Fruit fly (Drosophila melanogaster) whole organism, adult: ENCODE measurements around the gene CG32388.

Source experiments
- CG11617 ChIP-seq: fragments of 200-800 bp; sonication (Bioruptor generic); optimal IDR thresholded peaks from 2 replicates; lab custom pipeline; 2017; ENCODE audit warnings: mild to moderate bottlenecking, missing biosample characterization, missing genetic modification reagents, missing genetic modification characterization
- CG12768 ChIP-seq: fragments of 200-800 bp; sonication (Bioruptor generic); optimal IDR thresholded peaks from 2 replicates; lab custom pipeline; 2017; ENCODE audit warnings: missing biosample characterization, missing genetic modification characterization, mild to moderate bottlenecking, moderate library complexity, missing genetic modification reagents
- CG14711 ChIP-seq: fragments of 200-800 bp; sonication (Bioruptor generic); optimal IDR thresholded peaks from 2 replicates; lab custom pipeline; 2018; ENCODE audit warnings: missing biosample characterization, mild to moderate bottlenecking, missing genetic modification characterization, moderate library complexity
- CG1620 ChIP-seq: fragments of 200-800 bp; sonication (Bioruptor generic); optimal IDR thresholded peaks from 2 replicates; lab custom pipeline; 2016; ENCODE audit warnings: missing biosample characterization, missing genetic modification characterization
- CG33017 ChIP-seq: fragments of 200-800 bp; sonication (Bioruptor generic); optimal IDR thresholded peaks from 2 replicates; lab custom pipeline; 2018; ENCODE audit warnings: missing biosample characterization, mild to moderate bottlenecking, missing genetic modification characterization, moderate library complexity
- CG5204 ChIP-seq: fragments of 200-800 bp; sonication (Bioruptor generic); optimal IDR thresholded peaks from 2 replicates; lab custom pipeline; 2016; ENCODE audit warnings: missing biosample characterization, missing genetic modification characterization
- CG7045 ChIP-seq: fragments of 200-800 bp; sonication (Bioruptor generic); optimal IDR thresholded peaks from 2 replicates; lab custom pipeline; 2017; ENCODE audit warnings: missing biosample characterization, mild to moderate bottlenecking, missing genetic modification characterization
- CG7101 ChIP-seq: fragments of 200-800 bp; sonication (Bioruptor generic); optimal IDR thresholded peaks from 2 replicates; lab custom pipeline; 2018; ENCODE audit warnings: missing biosample characterization, mild to moderate bottlenecking, missing genetic modification characterization, moderate library complexity
- Clk ChIP-seq: fragments of 200-800 bp; sonication (Bioruptor generic); optimal IDR thresholded peaks from 2 replicates; lab custom pipeline; 2017; ENCODE audit warnings: missing biosample characterization, missing genetic modification characterization
- Crg-1 ChIP-seq: fragments of 200-800 bp; sonication (Bioruptor generic); optimal IDR thresholded peaks from 2 replicates; lab custom pipeline; 2016; ENCODE audit warnings: missing biosample characterization, missing genetic modification characterization
- Hr96 ChIP-seq: fragments of 200-800 bp; sonication (Bioruptor generic); optimal IDR thresholded peaks from 2 replicates; lab custom pipeline; 2016; ENCODE audit warnings: missing biosample characterization, missing genetic modification characterization
- Mnt ChIP-seq: fragments of 200-800 bp; sonication (Bioruptor generic); optimal IDR thresholded peaks from 2 replicates; lab custom pipeline; 2016; ENCODE audit warnings: missing biosample characterization, mild to moderate bottlenecking, missing genetic modification characterization
- bab1 ChIP-seq: fragments of 200-800 bp; sonication (Bioruptor generic); optimal IDR thresholded peaks from 3 replicates; lab custom pipeline; 2019; ENCODE audit warnings: missing biosample characterization, mild to moderate bottlenecking, missing genetic modification characterization, moderate library complexity
- cic ChIP-seq: fragments of 200-800 bp; sonication (Bioruptor generic); optimal IDR thresholded peaks from 2 replicates; lab custom pipeline; 2017; ENCODE audit warnings: missing biosample characterization, mild to moderate bottlenecking, missing genetic modification characterization, moderate library complexity
- cnc ChIP-seq, 2 experiments: fragments of >200 bp; optimal IDR thresholded peaks; 2 replicates each; lab custom pipeline; 2017
- kay ChIP-seq: fragments of 200-800 bp; sonication (Bioruptor generic); peaks from one replicate; lab custom pipeline; 2016; ENCODE audit warnings: missing biosample characterization, missing genetic modification characterization, borderline replicate concordance
- ovo ChIP-seq: fragments of 200-800 bp; sonication (Bioruptor generic); optimal IDR thresholded peaks from 2 replicates; lab custom pipeline; 2016; ENCODE audit warnings: missing biosample characterization, missing genetic modification characterization
- pad ChIP-seq: fragments of 200-800 bp; sonication (Bioruptor generic); optimal IDR thresholded peaks from 3 replicates; lab custom pipeline; 2017; ENCODE audit warnings: missing biosample characterization, missing genetic modification characterization, mild to moderate bottlenecking, moderate library complexity, missing genetic modification reagents
- tj ChIP-seq: fragments of 200-800 bp; sonication (Bioruptor generic); optimal IDR thresholded peaks from 3 replicates; lab custom pipeline; 2017; ENCODE audit warnings: missing biosample characterization, mild to moderate bottlenecking, missing genetic modification characterization, moderate library complexity
- toe ChIP-seq: fragments of 200-800 bp; sonication (Bioruptor generic); optimal IDR thresholded peaks from 2 replicates; lab custom pipeline; 2016; ENCODE audit warnings: missing biosample characterization, missing genetic modification characterization

The CG32388 gene

dm6 chr3L:6963175-6963574, 21.2 kb downstream of the CG32388 start:
- TF ChIP-seq Mnt (GFP tag; lab: Kevin White, UChicago) = peak; percentile 18
- no peak for TF ChIP-seq bab1 (GFP tag; lab: Kevin White, UChicago)
- no peak for TF ChIP-seq ovo (GFP tag; lab: Kevin White, UChicago)
- TF ChIP-seq cic = peak; percentile 18
- no peak for TF ChIP-seq CG7101 (tag; lab: Kevin White, UChicago)
- TF ChIP-seq cnc (optimal IDR thresholded peaks at IDR 0.05; lab: Kevin White, UChicago) = no peak

dm6 chr3L:6961992-6962570, 22.3 kb downstream of the CG32388 start:
- peak; percentile 89 for TF ChIP-seq kay (GFP tag; lab: Kevin White, UChicago)
- peak; percentile 31 for TF ChIP-seq cic
- TF ChIP-seq CG14711 (tag; lab: Kevin White, UChicago) = no peak

- TF ChIP-seq bab1 (GFP tag; lab: Kevin White, UChicago) (peak; percentile 26), CG11617 (GFP tag; lab: Kevin White, UChicago) (no peak), Mnt (GFP tag; lab: Kevin White, UChicago) (peak; percentile 32), Hr96 (no peak), CG14711 (tag; lab: Kevin White, UChicago) (peak; percentile 10), cic (no peak), toe (GFP tag; lab: Kevin White, UChicago) (no peak), ovo (GFP tag; lab: Kevin White, UChicago) (peak; percentile 3), kay (GFP tag; lab: Kevin White, UChicago) (peak; percentile 75), CG1620 (GFP tag; lab: Kevin White, UChicago) (no peak)
These were observed 26.5 kb downstream of the CG32388 start, which contains the start of the genes Uqcc1 and Surf1 for dm6 chr3L:6957753-6958420. Uqcc1 (minus strand) TSS chr3L:6958108. Surf1 (plus strand) TSS chr3L:6958346.

- TF ChIP-seq cnc (optimal IDR thresholded peaks at IDR 0.05; lab: Kevin White, UChicago) = no peak
- TF ChIP-seq cic = peak; percentile 25
- peak; percentile 91 for TF ChIP-seq CG7101 (tag; lab: Kevin White, UChicago)
- peak; percentile 36 for TF ChIP-seq ovo (GFP tag; lab: Kevin White, UChicago)
- peak; percentile 89 for TF ChIP-seq CG12768
- TF ChIP-seq Hr96 = no peak
- TF ChIP-seq CG5204 (GFP tag; lab: Kevin White, UChicago) = peak; percentile 80
- TF ChIP-seq CG11617 (GFP tag; lab: Kevin White, UChicago) = peak; percentile 80
- peak; percentile 79 for TF ChIP-seq Crg-1 (GFP tag; lab: Kevin White, UChicago)
- TF ChIP-seq kay (GFP tag; lab: Kevin White, UChicago) = peak; percentile 90
- peak; percentile 73 for TF ChIP-seq Clk (GFP tag; lab: Kevin White, UChicago)
- peak; percentile 90 for TF ChIP-seq CG33017 (tag; lab: Kevin White, UChicago)
- TF ChIP-seq tj = peak; percentile 63
- no peak for TF ChIP-seq toe (GFP tag; lab: Kevin White, UChicago)
- TF ChIP-seq CG7045 (GFP tag; lab: Kevin White, UChicago) = peak; percentile 91
- TF ChIP-seq bab1 (GFP tag; lab: Kevin White, UChicago) = peak; percentile 95
- TF ChIP-seq CG1620 (GFP tag; lab: Kevin White, UChicago) = peak; percentile 78
- TF ChIP-seq pad = peak; percentile 64
- peak; percentile 87 for TF ChIP-seq CG14711 (tag; lab: Kevin White, UChicago)
- peak; percentile 77 for TF ChIP-seq Mnt (GFP tag; lab: Kevin White, UChicago)
These were observed 28.8 kb downstream of the CG32388 start, which contains the start of the genes CG10077 and CG9948 for dm6 chr3L:6955254-6956229. CG10077 (minus strand) TSS chr3L:6955904. CG9948 (plus strand) TSS chr3L:6955991.

dm6 chr3L:6947188-6947971, 37.0 kb downstream of the CG32388 start:
- no peak for TF ChIP-seq cic

dm6 chr3L:6945357-6945756, 39.0 kb downstream of the CG32388 start:
- TF ChIP-seq CG33017 (tag; lab: Kevin White, UChicago) (no peak), CG7101 (tag; lab: Kevin White, UChicago) (no peak), Crg-1 (GFP tag; lab: Kevin White, UChicago) (no peak)
